Worm (Caenorhabditis elegans): Measurements from ENCODE around the gene F55G7.5.
A peak's percentile ranks its signal among the peaks of the same experiment; 100 is the strongest.

Gene F55G7.5

ce11 chrX:11937343-11937935 lies 1.3 kb downstream of the F55G7.5 start:
- peak; percentile 88 for TF ChIP-seq ceh-32 (tag; optimal IDR thresholded peaks at IDR 0.05; ENCODE audit: poor library complexity)
- peak; percentile 92 for TF ChIP-seq unc-39 (tag; optimal IDR thresholded peaks at IDR 0.05)
- TF ChIP-seq nhr-10 (tag; optimal IDR thresholded peaks at IDR 0.05): peak; percentile 99
- TF ChIP-seq T26A8.4 (GFP tag; IDR thresholded peaks at IDR 0.05): peak; percentile 99
- peak; percentile 90 to 92 for TF ChIP-seq mdl-1 (tag; optimal IDR thresholded peaks at IDR 0.05)
- peak; percentile 91 for TF ChIP-seq T20F7.1 (GFP tag; optimal IDR thresholded peaks at IDR 0.05)
- TF ChIP-seq fos-1 (tag; optimal IDR thresholded peaks at IDR 0.05): peak; percentile 85
- TF ChIP-seq aly-2 (tag; optimal IDR thresholded peaks at IDR 0.05): no peak
- TF ChIP-seq daf-8 (GFP tag; IDR thresholded peaks at IDR 0.05): no peak
- peak; percentile 89; the same call in 1 of the 2 replicates for TF ChIP-seq D1046.2 (GFP tag; IDR thresholded peaks at IDR 0.05)
- no peak for TF ChIP-seq daf-12 (tag; optimal IDR thresholded peaks at IDR 0.05)
- peak; percentile 99 for TF ChIP-seq mes-2 (tag; optimal IDR thresholded peaks at IDR 0.05; ENCODE audit: poor library complexity, severe bottlenecking)
- TF ChIP-seq nhr-76 (tag; optimal IDR thresholded peaks at IDR 0.05): peak; percentile 82
- TF ChIP-seq daf-16 (GFP tag; optimal IDR thresholded peaks at IDR 0.05): peak; percentile 96 to 98
- peak; percentile 93 for TF ChIP-seq daf-16 (tag; optimal IDR thresholded peaks at IDR 0.05)
- peak; percentile 90 for TF ChIP-seq nhr-237 (tag; optimal IDR thresholded peaks at IDR 0.05)
- TF ChIP-seq Y48G9A.11 (GFP tag; IDR thresholded peaks at IDR 0.05): no peak; the same call in 1 of the 2 replicates
- peak; percentile 86 for TF ChIP-seq lin-39 (tag; optimal IDR thresholded peaks at IDR 0.05)
- peak; percentile 98 for TF ChIP-seq lin-13 (GFP tag; optimal IDR thresholded peaks at IDR 0.05)
- TF ChIP-seq lin-1 (GFP tag; IDR thresholded peaks at IDR 0.05): peak; percentile 95
- peak; percentile 97 for TF ChIP-seq pha-4 (GFP tag; IDR thresholded peaks at IDR 0.05)
- TF ChIP-seq pha-4 (tag; optimal IDR thresholded peaks at IDR 0.05): peak; percentile 78
- TF ChIP-seq gei-8 (GFP tag; optimal IDR thresholded peaks at IDR 0.05): peak; percentile 88
- peak; percentile 100 for TF ChIP-seq nhr-77 (tag; optimal IDR thresholded peaks at IDR 0.05)
- peak; percentile 95 for TF ChIP-seq saeg-2 (GFP tag; IDR thresholded peaks at IDR 0.05)
- peak; percentile 99 for TF ChIP-seq nhr-102 (tag; optimal IDR thresholded peaks at IDR 0.05)
- peak; percentile 90 for TF ChIP-seq lir-3 (tag; optimal IDR thresholded peaks at IDR 0.05)
- no peak for TF ChIP-seq ceh-62 (tag; optimal IDR thresholded peaks at IDR 0.05)
- TF ChIP-seq R02D3.7 (tag; optimal IDR thresholded peaks at IDR 0.05): peak; percentile 1
- peak; percentile 66 for TF ChIP-seq arid-1 (GFP tag; conservative IDR thresholded peaks at IDR 0.05)
- peak; percentile 97 for TF ChIP-seq dmd-6 (GFP tag; IDR thresholded peaks at IDR 0.05)
- TF ChIP-seq ceh-20 (GFP tag; IDR thresholded peaks at IDR 0.05): peak; percentile 95
- peak; percentile 94 for TF ChIP-seq hlh-30 (tag; optimal IDR thresholded peaks at IDR 0.05; ENCODE audit: insufficient read depth)
- peak; percentile 97 for TF ChIP-seq madf-9 (GFP tag; conservative IDR thresholded peaks at IDR 0.05)
- peak; percentile 96 for TF ChIP-seq php-3 (GFP tag; IDR thresholded peaks at IDR 0.05)
- TF ChIP-seq F44E2.7 (GFP tag; IDR thresholded peaks at IDR 0.05): 0 out of 2 replicates have a peak, but pooled peaks have one; percentile 23
- peak; percentile 36 for TF ChIP-seq nhr-111 (GFP tag; optimal IDR thresholded peaks at IDR 0.05)
- peak; percentile 74 for TF ChIP-seq attf-4 (tag; optimal IDR thresholded peaks at IDR 0.05)
- peak; percentile 96 to 97 for TF ChIP-seq lsy-2 (tag; optimal IDR thresholded peaks at IDR 0.05)
- TF ChIP-seq nhr-25 (tag; optimal IDR thresholded peaks at IDR 0.05; ENCODE audit: borderline replicate concordance, insufficient read depth): peak; percentile 97
- TF ChIP-seq dmd-9 (GFP tag; IDR thresholded peaks at IDR 0.05): peak; percentile 88
- peak; percentile 40 for TF ChIP-seq F49E8.2 (tag; optimal IDR thresholded peaks at IDR 0.05; ENCODE audit: borderline replicate concordance)
- TF ChIP-seq duxl-1 (tag; optimal IDR thresholded peaks at IDR 0.05; ENCODE audit: poor library complexity): peak; percentile 99
- TF ChIP-seq vab-7 (GFP tag; IDR thresholded peaks at IDR 0.05): peak; percentile 87
- no peak; the same call in 1 of the 2 replicates for TF ChIP-seq snpc-1.2 (GFP tag; IDR thresholded peaks at IDR 0.05)
- peak; percentile 94 for TF ChIP-seq zag-1 (tag; optimal IDR thresholded peaks at IDR 0.05)
- TF ChIP-seq ctbp-1 (GFP tag; IDR thresholded peaks at IDR 0.05): peak; percentile 98
- TF ChIP-seq zip-2 (tag; optimal IDR thresholded peaks at IDR 0.05): peak; percentile 98
- TF ChIP-seq unc-62 (GFP tag; optimal IDR thresholded peaks at IDR 0.05 in 1 of 2): peak; percentile 91 to 100
- peak; percentile 93 for TF ChIP-seq unc-62 (tag; optimal IDR thresholded peaks at IDR 0.05)
